Worm (Caenorhabditis elegans) whole organism, late embryonic: ENCODE data around the gene cdr-2.

Experiments
- ama-1 ChIP-seq: fragments of 150-350 bp; optimal IDR thresholded peaks from 2 replicates; lab custom pipeline; 2014
- nfya-1 ChIP-seq: sonication (generic microtip); optimal IDR thresholded peaks from 2 replicates; lab custom pipeline; 2017; ENCODE audit warnings: missing genetic modification characterization, mild to moderate bottlenecking, missing compliant biosample characterization, antibody characterized with exemption, moderate library complexity
- pax-1 ChIP-seq: fragments of 150-350 bp; optimal IDR thresholded peaks from 2 replicates; lab custom pipeline; 2014; ENCODE audit warnings: missing biosample characterization, missing genetic modification characterization

DNA sequence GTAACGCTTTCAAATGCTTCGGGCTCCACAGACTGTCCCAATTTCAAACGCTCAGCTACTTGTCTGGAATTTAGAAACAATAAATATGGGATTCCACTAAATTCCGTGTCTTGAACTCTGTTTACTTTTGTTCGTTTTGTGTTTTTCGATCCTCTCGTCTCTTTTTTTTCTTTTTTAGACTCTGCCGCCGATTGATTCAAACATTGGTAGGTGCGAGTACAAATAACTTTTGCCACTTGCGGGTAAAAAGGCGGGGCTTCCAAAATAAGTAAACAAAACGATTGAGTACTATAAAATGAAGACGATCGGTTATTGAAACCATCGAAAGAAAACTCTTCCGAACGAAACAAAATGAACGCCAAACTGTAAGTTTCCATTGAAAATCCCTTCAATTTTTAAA, 50.4 kb downstream of the cdr-2 start, which contains the start of gene fipr-2:
- TF ChIP-seq nfya-1 (tag; lab: Kevin White, UChicago) (no peak), ama-1 (lab: Kevin White, UChicago) (no peak), pax-1 (tag; lab: Kevin White, UChicago) (no peak)
